Worm (Caenorhabditis elegans): ENCODE data around the gene F38E11.6.

DNA sequence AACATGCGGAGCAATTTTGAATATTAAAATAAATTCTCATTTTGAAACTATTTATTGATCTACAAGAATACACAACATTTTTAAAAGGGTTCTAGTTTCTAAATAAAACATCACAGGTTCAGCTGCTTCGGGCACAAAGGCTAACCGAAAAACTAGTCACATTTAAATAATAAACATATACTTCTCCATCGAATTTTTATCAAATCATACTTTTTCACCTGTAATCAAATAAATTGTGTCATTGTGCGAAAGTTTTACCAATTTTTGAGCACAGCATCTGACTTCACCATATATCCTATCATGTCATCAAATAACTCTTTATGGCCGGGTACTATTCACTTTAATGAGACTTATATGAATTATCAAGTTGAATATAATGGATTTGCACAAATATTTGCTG lies 23.0 kb upstream of the F38E11.6 start, which contains the start of gene sru-6:
- TF ChIP-seq hlh-4 (tag; optimal IDR thresholded peaks at IDR 0.05) (no peak), jun-1 (tag; optimal IDR thresholded peaks at IDR 0.05) (no peak), tbx-2 (tag; optimal IDR thresholded peaks at IDR 0.05) (no peak), fkh-10 (GFP tag; optimal IDR thresholded peaks at IDR 0.05) (no peak), snpc-4 (tag; optimal IDR thresholded peaks at IDR 0.05) (no peak), ets-5 (GFP tag; IDR thresholded peaks at IDR 0.05) (no peak), fos-1 (tag; optimal IDR thresholded peaks at IDR 0.05) (no peak), rnt-1 (tag; optimal IDR thresholded peaks at IDR 0.05) (no peak), elt-2 (tag; optimal IDR thresholded peaks at IDR 0.05) (no peak), aly-2 (tag; optimal IDR thresholded peaks at IDR 0.05) (no peak), nhr-77 (tag; optimal IDR thresholded peaks at IDR 0.05) (no peak), zag-1 (tag; optimal IDR thresholded peaks at IDR 0.05) (no peak), mdl-1 (tag; optimal IDR thresholded peaks at IDR 0.05) (no peak), ama-1 (optimal IDR thresholded peaks at IDR 0.05) (no peak)

Data from whole organism, L1 larva.